Worm (Caenorhabditis elegans): ENCODE data around the gene gpd-4.

- no peak for TF ChIP-seq pha-4 (tag; optimal IDR thresholded peaks at IDR 0.05)
- TF ChIP-seq ceh-39 (tag; optimal IDR thresholded peaks at IDR 0.05), result no peak
- TF ChIP-seq lin-13 (tag; optimal IDR thresholded peaks at IDR 0.05), result no peak
Measured at ce11 chrII:10137358-10137757, 33.7 kb upstream of the gpd-4 start, which contains the start of gene phg-1.

All from whole organism, mixed stage, embryonic.